Worm (Caenorhabditis elegans): ENCODE results near the gene pax-1.

- TF ChIP-seq egl-27 (tag; optimal IDR thresholded peaks at IDR 0.05) (no peak), pqm-1 (tag; optimal IDR thresholded peaks at IDR 0.05) (no peak), fos-1 (tag; optimal IDR thresholded peaks at IDR 0.05) (no peak), tbx-2 (tag; optimal IDR thresholded peaks at IDR 0.05) (no peak), nhr-237 (tag; optimal IDR thresholded peaks at IDR 0.05) (no peak), nhr-77 (tag; optimal IDR thresholded peaks at IDR 0.05) (no peak), ama-1 (optimal IDR thresholded peaks at IDR 0.05) (no peak), nhr-12 (tag; optimal IDR thresholded peaks at IDR 0.05) (no peak), elt-1 (tag; optimal IDR thresholded peaks at IDR 0.05) (no peak), unc-62 (GFP tag; optimal IDR thresholded peaks at IDR 0.05) (no peak)
Observed at ce11 chrV:8263941-8264340, 39.2 kb downstream of the pax-1 start, which contains the start of gene C16D9.9.
